Fruit fly (Drosophila melanogaster) whole organism, embryonic: ENCODE results near the gene CG10481.

Source experiments
- ATbp ChIP-seq: fragments of 200-800 bp; sonication (Bioruptor generic); optimal IDR thresholded peaks from 2 replicates; lab custom pipeline; 2017; ENCODE audit warnings: missing biosample characterization, mild to moderate bottlenecking, missing genetic modification characterization, missing genetic modification reagents
- Blimp-1 ChIP-seq: fragments of 200-800 bp; sonication (Bioruptor generic); optimal IDR thresholded peaks from 3 replicates; lab custom pipeline; 2018; ENCODE audit warnings: missing biosample characterization, missing genetic modification characterization, mild to moderate bottlenecking, moderate library complexity, missing genetic modification reagents
- CG10366 ChIP-seq: fragments of 200-800 bp; sonication (Bioruptor generic); IDR thresholded peaks from 2 replicates; pipeline ENCODE4 v1.3.6; 2022; ENCODE audit warnings: missing biosample characterization, missing genetic modification characterization
- CG11247 ChIP-seq: fragments of 200-800 bp; sonication (Bioruptor generic); IDR thresholded peaks from 2 replicates; pipeline ENCODE4 v1.3.6; 2022; ENCODE audit warnings: missing biosample characterization, missing genetic modification characterization
- CG11695 ChIP-seq: fragments of 200-800 bp; sonication (Bioruptor generic); IDR thresholded peaks from 3 replicates; pipeline ENCODE4 v1.3.6; 2022; ENCODE audit warnings: missing biosample characterization, missing genetic modification characterization
- CG12071 ChIP-seq: fragments of 200-800 bp; sonication (Bioruptor generic); optimal IDR thresholded peaks from 3 replicates; lab custom pipeline; 2018; ENCODE audit warnings: missing biosample characterization, mild to moderate bottlenecking, missing genetic modification characterization
- CG14050 ChIP-seq: fragments of 200-800 bp; sonication (Bioruptor generic); IDR thresholded peaks from 3 replicates; pipeline ENCODE4 v1.3.6; 2022; ENCODE audit warnings: missing biosample characterization, missing genetic modification characterization
- CG14710 ChIP-seq: fragments of 200-800 bp; sonication (Bioruptor generic); optimal IDR thresholded peaks from 3 replicates; lab custom pipeline; 2019; ENCODE audit warnings: missing biosample characterization, mild to moderate bottlenecking, missing genetic modification characterization, moderate library complexity
- CG18011 ChIP-seq: fragments of 200-800 bp; sonication (Bioruptor generic); optimal IDR thresholded peaks from 2 replicates; lab custom pipeline; 2017; ENCODE audit warnings: missing biosample characterization, missing genetic modification characterization, mild to moderate bottlenecking, moderate library complexity, missing genotype
- CG18262 ChIP-seq: fragments of 200-800 bp; optimal IDR thresholded peaks from 3 replicates; lab custom pipeline; 2019; ENCODE audit warnings: missing biosample characterization, mild to moderate bottlenecking, missing genetic modification characterization, moderate library complexity
- CG2875 ChIP-seq: fragments of 200-800 bp; sonication (Bioruptor generic); optimal IDR thresholded peaks from 2 replicates; lab custom pipeline; 2017; ENCODE audit warnings: missing biosample characterization, mild to moderate bottlenecking, missing genetic modification characterization, missing genetic modification reagents
- CG3065 ChIP-seq: fragments of 200-800 bp; sonication (Bioruptor generic); optimal IDR thresholded peaks from 2 replicates; lab custom pipeline; 2016; ENCODE audit warnings: missing biosample characterization, missing genetic modification characterization
- CG31388 ChIP-seq: fragments of 200-800 bp; sonication (Bioruptor generic); optimal IDR thresholded peaks from 2 replicates; lab custom pipeline; 2016; ENCODE audit warnings: missing biosample characterization, missing genetic modification characterization
- CG31441 ChIP-seq: fragments of 200-800 bp; sonication (Bioruptor generic); IDR thresholded peaks from 2 replicates; pipeline ENCODE4 v1.3.6; 2022; ENCODE audit warnings: missing biosample characterization, missing genetic modification characterization
- CG3163 ChIP-seq: fragments of 200-800 bp; sonication (Bioruptor generic); optimal IDR thresholded peaks from 3 replicates; lab custom pipeline; 2016; ENCODE audit warnings: missing biosample characterization, missing genetic modification characterization
- CG33213 ChIP-seq: fragments of 200-800 bp; sonication (Bioruptor generic); optimal IDR thresholded peaks from 3 replicates; lab custom pipeline; 2016; ENCODE audit warnings: missing biosample characterization, missing genetic modification characterization
- CG33557 ChIP-seq: fragments of 200-800 bp; sonication (Bioruptor generic); optimal IDR thresholded peaks from 2 replicates; lab custom pipeline; 2019; ENCODE audit warnings: missing biosample characterization, mild to moderate bottlenecking, missing genetic modification characterization, moderate library complexity
- CG34376 ChIP-seq: fragments of 200-800 bp; sonication (Bioruptor generic); optimal IDR thresholded peaks from 2 replicates; lab custom pipeline; 2018; ENCODE audit warnings: missing biosample characterization, mild to moderate bottlenecking, missing genetic modification characterization
- CG4282 ChIP-seq: fragments of 200-800 bp; sonication (Bioruptor generic); optimal IDR thresholded peaks from 2 replicates; lab custom pipeline; 2016; ENCODE audit warnings: missing biosample characterization, missing genetic modification characterization
- CG4707 ChIP-seq: fragments of 200-800 bp; sonication (Bioruptor generic); optimal IDR thresholded peaks from 2 replicates; lab custom pipeline; 2018; ENCODE audit warnings: missing biosample characterization, mild to moderate bottlenecking, missing genetic modification characterization, moderate library complexity
- CG4730 ChIP-seq: fragments of 200-800 bp; sonication (Bioruptor generic); IDR thresholded peaks from 2 replicates; pipeline ENCODE4 v1.3.6; 2022; ENCODE audit warnings: missing biosample characterization, missing genetic modification characterization
- CG6175 ChIP-seq: fragments of 200-800 bp; sonication (Bioruptor generic); IDR thresholded peaks from 3 replicates; pipeline ENCODE4 v1.3.6; 2022; ENCODE audit warnings: missing biosample characterization, missing genetic modification characterization
- CG6689 ChIP-seq: fragments of 200-800 bp; sonication (Bioruptor generic); IDR thresholded peaks from 2 replicates; pipeline ENCODE4 v1.3.6; 2022; ENCODE audit warnings: missing biosample characterization, missing genetic modification characterization
- CG7357 ChIP-seq: fragments of 200-800 bp; sonication (Bioruptor generic); IDR thresholded peaks from 3 replicates; pipeline ENCODE4 v1.3.6; 2022; ENCODE audit warnings: missing biosample characterization, missing genetic modification characterization
- CG7839 ChIP-seq: fragments of 200-800 bp; sonication (Bioruptor generic); optimal IDR thresholded peaks from 3 replicates; lab custom pipeline; 2018; ENCODE audit warnings: missing biosample characterization, mild to moderate bottlenecking, missing genetic modification characterization, moderate library complexity
- D ChIP-seq, 2 experiments: fragments of 200-800 bp in 1 of 2; fragments of >200 bp in 1 of 2; sonication (Bioruptor generic) in 1 of 2; optimal IDR thresholded peaks; 2 replicates in 1 of 2; 3 replicates in 1 of 2; lab custom pipeline; 2017; ENCODE audit warnings: mild to moderate bottlenecking in 1 of 2, missing biosample characterization in 1 of 2, missing genetic modification characterization in 1 of 2, missing genetic modification reagents in 1 of 2
- Eip74EF ChIP-seq, 2 experiments: fragments of 200-800 bp in 1 of 2; fragments of >200 bp in 1 of 2; sonication (Bioruptor generic) in 1 of 2; optimal IDR thresholded peaks; 2 replicates each; lab custom pipeline; 2017 to 2019; ENCODE audit warnings: missing biosample characterization in 2 of 2, missing genetic modification characterization in 2 of 2, mild to moderate bottlenecking in 1 of 2, moderate library complexity in 1 of 2
- Fer1 ChIP-seq: fragments of 200-800 bp; sonication (Bioruptor generic); optimal IDR thresholded peaks from 2 replicates; lab custom pipeline; 2017; ENCODE audit warnings: missing biosample characterization, mild to moderate bottlenecking, missing genetic modification characterization
- H15 ChIP-seq: fragments of 200-800 bp; sonication (Bioruptor generic); IDR thresholded peaks from 3 replicates; pipeline ENCODE4 v1.3.6; 2022; ENCODE audit warnings: missing biosample characterization, missing genetic modification characterization
- HLH54F ChIP-seq: fragments of 200-800 bp; sonication (Bioruptor generic); optimal IDR thresholded peaks from 3 replicates; lab custom pipeline; 2016; ENCODE audit warnings: missing biosample characterization, missing genetic modification characterization
- HmgZ ChIP-seq: fragments of 200-800 bp; sonication (Bioruptor generic); optimal IDR thresholded peaks from 2 replicates; lab custom pipeline; 2018; ENCODE audit warnings: missing biosample characterization, mild to moderate bottlenecking, missing genetic modification characterization
- Hr78 ChIP-seq, 2 experiments: fragments of 200-800 bp in 1 of 2; fragments of >200 bp in 1 of 2; sonication (Bioruptor generic) in 1 of 2; optimal IDR thresholded peaks; 2 replicates each; lab custom pipeline; 2017 to 2019; ENCODE audit warnings: missing biosample characterization in 2 of 2, missing genetic modification characterization in 2 of 2, mild to moderate bottlenecking in 1 of 2, moderate library complexity in 1 of 2
- MESR4 ChIP-seq: fragments of 200-800 bp; sonication (Bioruptor generic); optimal IDR thresholded peaks from 2 replicates; lab custom pipeline; 2018; ENCODE audit warnings: missing biosample characterization, mild to moderate bottlenecking, missing genetic modification characterization, moderate library complexity
- Mad ChIP-seq: fragments of 200-800 bp; sonication (Bioruptor generic); optimal IDR thresholded peaks from 2 replicates; lab custom pipeline; 2016; ENCODE audit warnings: missing biosample characterization, missing genetic modification characterization
- Neu2 ChIP-seq: fragments of 200-800 bp; sonication (Bioruptor generic); optimal IDR thresholded peaks from 3 replicates; lab custom pipeline; 2016; ENCODE audit warnings: missing biosample characterization, missing genetic modification characterization, borderline replicate concordance
- Ptx1 ChIP-seq: fragments of 200-800 bp; sonication (Bioruptor generic); IDR thresholded peaks from 2 replicates; pipeline ENCODE4 v1.3.6; 2022; ENCODE audit warnings: missing biosample characterization, missing genetic modification characterization
- Sox102F ChIP-seq: fragments of 200-800 bp; sonication (Bioruptor generic); optimal IDR thresholded peaks from 2 replicates; lab custom pipeline; 2018; ENCODE audit warnings: missing biosample characterization, mild to moderate bottlenecking, missing genetic modification characterization, moderate library complexity
- Usf ChIP-seq: fragments of 200-800 bp; sonication (Bioruptor generic); optimal IDR thresholded peaks from 2 replicates; lab custom pipeline; 2017; ENCODE audit warnings: missing genotype, missing biosample characterization, missing genetic modification characterization
- Xbp1 ChIP-seq: fragments of 200-800 bp; sonication (Bioruptor generic); optimal IDR thresholded peaks from 3 replicates; lab custom pipeline; 2016; ENCODE audit warnings: missing biosample characterization, mild to moderate bottlenecking, missing genetic modification characterization
- chif ChIP-seq, 2 experiments: fragments of 200-800 bp; sonication (Bioruptor generic); optimal IDR thresholded peaks; 3 replicates each; lab custom pipeline; 2016; ENCODE audit warnings: missing biosample characterization in 2 of 2, missing genetic modification characterization in 2 of 2
- grau ChIP-seq: fragments of 200-800 bp; optimal IDR thresholded peaks from 3 replicates; lab custom pipeline; 2019; ENCODE audit warnings: missing biosample characterization, mild to moderate bottlenecking, missing genetic modification characterization, moderate library complexity
- ind ChIP-seq: fragments of 200-800 bp; sonication (Bioruptor generic); optimal IDR thresholded peaks from 3 replicates; lab custom pipeline; 2016; ENCODE audit warnings: missing biosample characterization, missing genetic modification characterization
- nerfin-2 ChIP-seq: fragments of 200-800 bp; sonication (Bioruptor generic); IDR thresholded peaks from 2 replicates; pipeline ENCODE4 v1.3.6; 2022; ENCODE audit warnings: missing biosample characterization, missing genetic modification characterization; ENCODE audit not compliant: partially characterized antibody
- nom ChIP-seq: fragments of 200-800 bp; sonication (Bioruptor generic); optimal IDR thresholded peaks from 2 replicates; lab custom pipeline; 2017; ENCODE audit warnings: missing biosample characterization, missing genetic modification characterization, mild to moderate bottlenecking, moderate library complexity, missing genetic modification reagents
- peb ChIP-seq: fragments of 200-800 bp; sonication (Bioruptor generic); IDR thresholded peaks from 2 replicates; pipeline ENCODE4 v1.3.6; 2022; ENCODE audit warnings: missing biosample characterization, missing genetic modification characterization
- row ChIP-seq: fragments of 200-800 bp; sonication (Bioruptor generic); IDR thresholded peaks from 3 replicates; pipeline ENCODE4 v1.3.6; 2022; ENCODE audit warnings: missing biosample characterization, missing genetic modification characterization
- slou ChIP-seq: fragments of 200-800 bp; sonication (Bioruptor generic); optimal IDR thresholded peaks from 3 replicates; lab custom pipeline; 2016; ENCODE audit warnings: missing biosample characterization, missing genetic modification characterization
- vnd ChIP-seq: fragments of 200-800 bp; sonication (Bioruptor generic); IDR thresholded peaks from 3 replicates; pipeline ENCODE4 v1.3.6; 2022; ENCODE audit warnings: missing biosample characterization, missing genetic modification characterization; ENCODE audit not compliant: partially characterized antibody

The CG10481 gene

DNA sequence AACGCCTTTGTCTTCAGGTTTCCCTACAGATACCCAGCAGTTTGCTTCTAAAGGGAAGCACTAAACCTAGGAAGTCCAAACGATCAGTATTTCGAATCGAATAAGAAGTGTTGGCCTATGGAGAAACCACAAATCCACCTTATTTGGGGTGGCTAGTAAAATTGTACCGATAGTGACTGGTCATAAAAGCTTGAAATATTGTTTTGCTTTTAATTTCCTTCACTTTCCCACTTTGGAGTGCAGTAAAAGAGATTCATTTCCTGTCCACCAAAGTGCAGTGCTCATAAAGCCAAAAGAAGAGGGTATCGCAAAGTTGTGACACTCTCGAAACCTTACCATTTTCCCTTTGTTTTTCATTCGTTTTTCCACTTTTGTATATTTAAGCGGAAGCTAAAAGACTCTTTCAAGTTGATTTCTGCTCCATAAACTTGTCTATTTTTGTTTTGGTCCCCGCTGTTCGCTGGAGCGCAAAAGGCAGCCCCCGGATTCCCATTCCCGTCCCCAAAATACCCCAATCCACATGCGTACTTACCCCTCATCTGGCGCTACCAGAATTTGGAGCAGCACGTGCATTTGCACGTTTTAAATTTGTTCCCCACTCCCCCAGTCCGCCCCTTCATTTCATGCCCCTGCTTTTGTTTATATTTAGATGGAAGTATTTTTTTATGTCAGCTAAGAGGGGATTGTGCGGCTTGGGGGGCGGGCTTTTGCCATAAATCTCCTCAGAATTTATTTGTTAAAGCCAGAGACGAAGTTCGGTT, 6.4 kb upstream of the CG10481 start (continued):
- TF ChIP-seq CG2875 (GFP tag; lab: Kevin White, UChicago) (peak; percentile 8), Eip74EF (GFP tag; optimal IDR thresholded peaks at IDR 0.05; lab: Kevin White, UChicago) (peak in 1 of 2 experiments; percentile 29), D (optimal IDR thresholded peaks at IDR 0.05; lab: Kevin White, UChicago) (no peak), D (GFP tag; optimal IDR thresholded peaks at IDR 0.05; lab: Kevin White, UChicago) (peak; percentile 2), CG11247 (GFP tag; lab: Robert Waterston, UW) (no peak), peb (GFP tag; lab: Robert Waterston, UW) (no peak), vnd (no peak), CG4730 (GFP tag; lab: Robert Waterston, UW) (no peak), CG34376 (GFP tag; lab: Kevin White, UChicago) (no peak), MESR4 (GFP tag; lab: Kevin White, UChicago) (no peak), CG18011 (no peak), nerfin-2 (GFP tag; lab: Robert Waterston, UW) (no peak), CG7839 (tag; lab: Kevin White, UChicago) (peak; percentile 33), CG18262 (tag; lab: Kevin White, UChicago) (peak; percentile 51), Mad (no peak), grau (peak; percentile 15), CG12071 (GFP tag; lab: Kevin White, UChicago) (no peak), Fer1 (GFP tag; lab: Kevin White, UChicago) (no peak), CG11695 (GFP tag; lab: Robert Waterston, UW) (no peak), slou (GFP tag; lab: Kevin White, UChicago) (no peak), Sox102F (GFP tag; lab: Kevin White, UChicago) (peak; percentile 58), CG3163 (GFP tag; lab: Kevin White, UChicago) (no peak), HLH54F (no peak), chif (GFP tag; optimal IDR thresholded peaks at IDR 0.05; lab: Kevin White, UChicago) (peak in 1 of 2 experiments; percentile 20), CG33213 (GFP tag; lab: Kevin White, UChicago) (no peak), CG7357 (GFP tag; lab: Robert Waterston, UW) (no peak), CG31388 (no peak), CG31441 (GFP tag; lab: Robert Waterston, UW) (peak; percentile 34; the same call in 1 of the 2 replicates), row (GFP tag; lab: Robert Waterston, UW) (peak; percentile 57; the same call in 2 of the 3 replicates), Neu2 (GFP tag; lab: Kevin White, UChicago) (no peak), Hr78 (GFP tag; optimal IDR thresholded peaks at IDR 0.05; lab: Kevin White, UChicago) (no peak), CG10366 (no peak), ind (GFP tag; lab: Kevin White, UChicago) (no peak), H15 (no peak), nom (no peak), Blimp-1 (GFP tag; lab: Kevin White, UChicago) (peak; percentile 48), CG14710 (tag; lab: Kevin White, UChicago) (peak; percentile 2), CG3065 (GFP tag; lab: Kevin White, UChicago) (no peak), CG4282 (no peak), Xbp1 (GFP tag; lab: Kevin White, UChicago) (peak; percentile 7), CG33557 (no peak), CG14050 (GFP tag; lab: Robert Waterston, UW) (0 out of 3 replicates have a peak, but pooled peaks have one; percentile 16), Ptx1 (GFP tag; lab: Robert Waterston, UW) (peak; percentile 39; the same call in 1 of the 2 replicates), CG4707 (GFP tag; lab: Kevin White, UChicago) (no peak), ATbp (GFP tag; lab: Kevin White, UChicago) (peak; percentile 24), HmgZ (tag; lab: Kevin White, UChicago) (no peak), CG6175 (no peak), Usf (GFP tag; lab: Kevin White, UChicago) (no peak), CG6689 (0 out of 2 replicates have a peak, but pooled peaks have one; percentile 20)
